Fruit fly (Drosophila melanogaster): ENCODE measurements around the gene CG42464.

DNA sequence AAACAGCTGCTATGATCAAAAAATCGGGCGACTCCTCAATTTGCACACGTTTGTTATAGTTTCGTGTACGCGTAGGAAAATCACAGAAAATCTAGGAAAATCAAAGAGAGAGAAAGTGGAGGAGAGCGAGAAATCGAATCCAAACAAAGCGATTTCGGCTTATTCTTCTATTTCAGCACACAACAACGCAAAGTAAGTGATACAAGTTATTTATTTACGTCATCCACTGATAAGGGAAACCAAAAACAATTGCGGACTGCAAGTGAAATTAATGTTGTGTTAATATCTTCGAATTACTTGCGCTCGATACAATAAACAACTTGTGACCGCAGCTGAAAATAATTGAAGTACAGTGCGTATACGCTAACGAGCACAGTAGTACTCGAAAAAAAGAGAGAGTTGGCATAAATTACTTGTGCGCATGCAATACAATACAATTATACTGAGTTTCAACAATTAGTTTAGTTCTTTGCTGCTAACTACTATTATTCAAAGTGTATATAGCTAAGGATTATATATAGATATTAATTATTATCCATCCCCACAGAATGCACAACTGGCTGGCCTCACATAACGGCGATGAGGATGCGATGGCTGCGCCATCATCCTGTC, 14.4 kb downstream of the CG42464 start:
- TF ChIP-seq insv (optimal IDR thresholded peaks at IDR 0.05) (no peak), psq (optimal IDR thresholded peaks at IDR 0.05) (no peak), Myc (optimal IDR thresholded peaks at IDR 0.05) (no peak), ttk (optimal IDR thresholded peaks at IDR 0.05) (no peak)

Measured in Kc167 (cell line).